Fruit fly (Drosophila melanogaster) whole organism, embryonic: ENCODE data around the gene Glut4EF.

ENCODE experiments used
- CG11085 ChIP-seq: fragments of 200-800 bp; sonication (Bioruptor generic); IDR thresholded peaks from 2 replicates; pipeline ENCODE4 v1.3.6; 2022; ENCODE audit warnings: missing biosample characterization, missing genetic modification characterization
- CG11456 ChIP-seq: fragments of 200-800 bp; sonication (Bioruptor generic); IDR thresholded peaks from 3 replicates; pipeline ENCODE4 v1.3.6; 2022; ENCODE audit warnings: missing biosample characterization, missing genetic modification characterization
- CG12071 ChIP-seq: fragments of 200-800 bp; sonication (Bioruptor generic); optimal IDR thresholded peaks from 3 replicates; lab custom pipeline; 2018; ENCODE audit warnings: missing biosample characterization, mild to moderate bottlenecking, missing genetic modification characterization
- CG13296 ChIP-seq: fragments of 200-800 bp; sonication (Bioruptor generic); optimal IDR thresholded peaks from 3 replicates; lab custom pipeline; 2018; ENCODE audit warnings: missing biosample characterization, mild to moderate bottlenecking, missing genetic modification characterization
- CG18262 ChIP-seq: fragments of 200-800 bp; optimal IDR thresholded peaks from 3 replicates; lab custom pipeline; 2019; ENCODE audit warnings: missing biosample characterization, mild to moderate bottlenecking, missing genetic modification characterization, moderate library complexity
- CG31441 ChIP-seq: fragments of 200-800 bp; sonication (Bioruptor generic); IDR thresholded peaks from 2 replicates; pipeline ENCODE4 v1.3.6; 2022; ENCODE audit warnings: missing biosample characterization, missing genetic modification characterization
- CG3163 ChIP-seq: fragments of 200-800 bp; sonication (Bioruptor generic); optimal IDR thresholded peaks from 3 replicates; lab custom pipeline; 2016; ENCODE audit warnings: missing biosample characterization, missing genetic modification characterization
- CG32767 ChIP-seq: fragments of 200-800 bp; sonication (Bioruptor generic); IDR thresholded peaks from 2 replicates; pipeline ENCODE4 v1.3.6; 2022; ENCODE audit warnings: missing biosample characterization, missing genetic modification characterization
- CG4282 ChIP-seq: fragments of 200-800 bp; sonication (Bioruptor generic); optimal IDR thresholded peaks from 2 replicates; lab custom pipeline; 2016; ENCODE audit warnings: missing biosample characterization, missing genetic modification characterization
- CG4707 ChIP-seq: fragments of 200-800 bp; sonication (Bioruptor generic); optimal IDR thresholded peaks from 2 replicates; lab custom pipeline; 2018; ENCODE audit warnings: missing biosample characterization, mild to moderate bottlenecking, missing genetic modification characterization, moderate library complexity
- CG6689 ChIP-seq: fragments of 200-800 bp; sonication (Bioruptor generic); IDR thresholded peaks from 2 replicates; pipeline ENCODE4 v1.3.6; 2022; ENCODE audit warnings: missing biosample characterization, missing genetic modification characterization
- CG6765 ChIP-seq: fragments of 200-800 bp; sonication (Bioruptor generic); optimal IDR thresholded peaks from 3 replicates; lab custom pipeline; 2017; ENCODE audit warnings: missing biosample characterization, mild to moderate bottlenecking, missing genetic modification characterization
- CG8388 ChIP-seq: fragments of 200-800 bp; sonication (Bioruptor generic); optimal IDR thresholded peaks from 2 replicates; lab custom pipeline; 2019; ENCODE audit warnings: missing biosample characterization, mild to moderate bottlenecking, missing genetic modification characterization, moderate library complexity
- Dfd ChIP-seq, 2 experiments: fragments of >200 bp; optimal IDR thresholded peaks; 2 replicates each; lab custom pipeline; 2017; ENCODE audit warnings: missing biosample characterization in 2 of 2, missing genetic modification characterization in 2 of 2
- Dref ChIP-seq: fragments of 200-800 bp; sonication (Bioruptor generic); IDR thresholded peaks from 2 replicates; pipeline ENCODE4 v1.3.6; 2022; ENCODE audit warnings: missing biosample characterization, missing genetic modification characterization
- Drgx ChIP-seq: fragments of 200-800 bp; sonication (Bioruptor generic); IDR thresholded peaks from 2 replicates; pipeline ENCODE4 v1.3.6; 2022; ENCODE audit warnings: missing biosample characterization, missing genetic modification characterization
- Ets97D ChIP-seq: fragments of 200-800 bp; sonication (Bioruptor generic); optimal IDR thresholded peaks from 3 replicates; lab custom pipeline; 2016; ENCODE audit warnings: missing biosample characterization, missing genetic modification characterization
- HLH4C ChIP-seq: fragments of 200-800 bp; sonication (Bioruptor generic); IDR thresholded peaks from 3 replicates; pipeline ENCODE4 v1.3.6; 2022; ENCODE audit warnings: missing biosample characterization, missing genetic modification characterization; ENCODE audit not compliant: partially characterized antibody
- Meics ChIP-seq: fragments of 200-800 bp; sonication (Bioruptor generic); optimal IDR thresholded peaks from 2 replicates; lab custom pipeline; 2017; ENCODE audit warnings: missing biosample characterization, mild to moderate bottlenecking, missing genetic modification characterization
- Neu2 ChIP-seq: fragments of 200-800 bp; sonication (Bioruptor generic); optimal IDR thresholded peaks from 3 replicates; lab custom pipeline; 2016; ENCODE audit warnings: missing biosample characterization, missing genetic modification characterization, borderline replicate concordance
- Nf-YA ChIP-seq: fragments of 200-800 bp; sonication (Bioruptor generic); IDR thresholded peaks from 2 replicates; pipeline ENCODE4 v1.3.6; 2022; ENCODE audit warnings: missing biosample characterization, missing genetic modification characterization
- Tbp ChIP-seq: fragments of >200 bp; optimal IDR thresholded peaks from 2 replicates; lab custom pipeline; 2018; ENCODE audit warnings: missing biosample characterization, missing genetic modification characterization
- ase ChIP-seq: fragments of 200-800 bp; sonication (Bioruptor generic); IDR thresholded peaks from 3 replicates; pipeline ENCODE4 v1.3.6; 2022; ENCODE audit warnings: missing biosample characterization, missing genetic modification characterization
- bsh ChIP-seq, 2 experiments: fragments of 200-800 bp; sonication (Bioruptor generic); optimal IDR thresholded peaks; 2 replicates each; lab custom pipeline; 2017 to 2018; ENCODE audit warnings: mild to moderate bottlenecking in 2 of 2, missing biosample characterization in 2 of 2, missing genetic modification characterization in 2 of 2, moderate library complexity in 1 of 2
- chinmo ChIP-seq: fragments of 200-800 bp; sonication (Bioruptor generic); IDR thresholded peaks from 4 replicates; pipeline ENCODE4 v1.3.6; 2022; ENCODE audit warnings: missing biosample characterization, missing genetic modification characterization; ENCODE audit not compliant: partially characterized antibody
- crol ChIP-seq: fragments of 200-800 bp; sonication (Bioruptor generic); IDR thresholded peaks from 2 replicates; pipeline ENCODE4 v1.3.6; 2022; ENCODE audit warnings: missing biosample characterization, missing genetic modification characterization
- emc ChIP-seq: fragments of 200-800 bp; sonication (Bioruptor generic); optimal IDR thresholded peaks from 2 replicates; lab custom pipeline; 2016; ENCODE audit warnings: missing biosample characterization, missing genetic modification characterization
- eve ChIP-seq, 2 experiments: fragments of >200 bp; optimal IDR thresholded peaks; 2 replicates each; lab custom pipeline; 2017; ENCODE audit warnings: missing biosample characterization in 2 of 2, missing genetic modification characterization in 2 of 2
- ewg ChIP-seq: fragments of 200-800 bp; sonication (Bioruptor generic); optimal IDR thresholded peaks from 3 replicates; lab custom pipeline; 2017; ENCODE audit warnings: mild to moderate bottlenecking, missing biosample characterization, missing genetic modification reagents, missing genetic modification characterization
- lab ChIP-seq: fragments of 200-800 bp; sonication (Bioruptor generic); optimal IDR thresholded peaks from 3 replicates; lab custom pipeline; 2017; ENCODE audit warnings: missing biosample characterization, missing genetic modification characterization, mild to moderate bottlenecking, moderate library complexity, missing genetic modification reagents
- nom ChIP-seq: fragments of 200-800 bp; sonication (Bioruptor generic); optimal IDR thresholded peaks from 2 replicates; lab custom pipeline; 2017; ENCODE audit warnings: missing biosample characterization, missing genetic modification characterization, mild to moderate bottlenecking, moderate library complexity, missing genetic modification reagents
- org-1 ChIP-seq: fragments of 200-800 bp; sonication (Bioruptor generic); optimal IDR thresholded peaks from 2 replicates; lab custom pipeline; 2017; ENCODE audit warnings: missing biosample characterization, missing genetic modification characterization
- pan ChIP-seq, 4 experiments: fragments of >200 bp in 3 of 4; fragments of 200-800 bp in 1 of 4; sonication (Bioruptor generic) in 1 of 4; optimal IDR thresholded peaks in 3 of 4; IDR thresholded peaks in 1 of 4; 2 replicates each; pipeline versions ENCODE4 v1.3.6 to Lab custom; 2017 to 2022; ENCODE audit warnings: missing biosample characterization in 2 of 4, missing genetic modification characterization in 2 of 4, mixed read lengths in 1 of 4
- phol ChIP-seq: fragments of 200-800 bp; sonication (Bioruptor generic); optimal IDR thresholded peaks from 3 replicates; lab custom pipeline; 2018; ENCODE audit warnings: missing biosample characterization, mild to moderate bottlenecking, missing genetic modification characterization, moderate library complexity
- sens ChIP-seq: fragments of 200-800 bp; sonication (Bioruptor generic); peaks from one replicate; lab custom pipeline; 2016; ENCODE audit warnings: missing biosample characterization, missing genetic modification characterization
- sna ChIP-seq: fragments of 200-800 bp; sonication (Bioruptor generic); IDR thresholded peaks from 2 replicates; pipeline ENCODE4 v1.3.6; 2022; ENCODE audit warnings: missing biosample characterization, missing genetic modification characterization; ENCODE audit not compliant: partially characterized antibody

Gene Glut4EF

dm6 chr3R:9932240-9933012 lies 57.9 kb downstream of the Glut4EF start (continued):
- TF ChIP-seq sens: no peak
- TF ChIP-seq CG4707: no peak
- no peak for TF ChIP-seq bsh (GFP tag; optimal IDR thresholded peaks at IDR 0.05; lab: Kevin White, UChicago)
- TF ChIP-seq CG11456 (GFP tag; lab: Robert Waterston, UW): 0 out of 3 replicates have a peak, but pooled peaks have one; percentile 38
- no peak for TF ChIP-seq sna (GFP tag; lab: Robert Waterston, UW)
- TF ChIP-seq CG12071 (GFP tag; lab: Kevin White, UChicago): no peak
- TF ChIP-seq CG31441 (GFP tag; lab: Robert Waterston, UW): no peak
- TF ChIP-seq org-1: no peak
- TF ChIP-seq CG4282: no peak
- TF ChIP-seq CG11085 (GFP tag; lab: Robert Waterston, UW): no peak
- TF ChIP-seq Dref (GFP tag; lab: Robert Waterston, UW): peak; percentile 28; the same call in 1 of the 2 replicates
- no peak for TF ChIP-seq Ets97D
- TF ChIP-seq pan (optimal IDR thresholded peaks at IDR 0.05; lab: Kevin White, UChicago): no peak
- peak in 1 of 2 experiments; percentile 25 for TF ChIP-seq pan (GFP tag; optimal IDR thresholded peaks at IDR 0.05 in 1 of 2, IDR thresholded peaks at IDR 0.05 in 1 of 2)
- TF ChIP-seq CG6765 (GFP tag; lab: Kevin White, UChicago): no peak
- peak in 1 of 2 experiments; percentile 26 for TF ChIP-seq eve (GFP tag; optimal IDR thresholded peaks at IDR 0.05; lab: Kevin White, UChicago)

- TF ChIP-seq Neu2 (GFP tag; lab: Kevin White, UChicago) (no peak), CG32767 (GFP tag; lab: Robert Waterston, UW) (no peak), Drgx (GFP tag; lab: Robert Waterston, UW) (peak; percentile 35; the same call in 1 of the 2 replicates), CG18262 (tag; lab: Kevin White, UChicago) (no peak), CG6689 (GFP tag; lab: Robert Waterston, UW) (no peak), CG3163 (GFP tag; lab: Kevin White, UChicago) (no peak), ase (no peak), Tbp (GFP tag; lab: Kevin White, UChicago) (no peak), CG11085 (GFP tag; lab: Robert Waterston, UW) (no peak), nom (peak; percentile 52), emc (no peak), ewg (GFP tag; lab: Kevin White, UChicago) (no peak), phol (tag; lab: Kevin White, UChicago) (no peak)
These were observed 58.9 kb downstream of the Glut4EF start for dm6 chr3R:9933356-9933755.

- TF ChIP-seq HLH4C (GFP tag; lab: Robert Waterston, UW): 0 out of 3 replicates have a peak, but pooled peaks have one; percentile 32
- TF ChIP-seq CG8388 (GFP tag; lab: Kevin White, UChicago): peak; percentile 23
- TF ChIP-seq Nf-YA (GFP tag; lab: Robert Waterston, UW): no peak
- peak; percentile 6 for TF ChIP-seq CG13296
- peak; percentile 20 for TF ChIP-seq lab (GFP tag; lab: Kevin White, UChicago)
- TF ChIP-seq chinmo (GFP tag; lab: Robert Waterston, UW): 0 out of 4 replicates have a peak, but pooled peaks have one; percentile 58
- peak; percentile 48 for TF ChIP-seq Meics
- no peak for TF ChIP-seq Dfd (GFP tag; optimal IDR thresholded peaks at IDR 0.05; lab: Kevin White, UChicago)
- TF ChIP-seq sens: peak; percentile 28
- TF ChIP-seq crol (GFP tag; lab: Robert Waterston, UW): peak; percentile 78
These were observed 59.7 kb downstream of the Glut4EF start for dm6 chr3R:9933956-9934733.
